Fruit fly (Drosophila melanogaster): ENCODE results near the gene Hr39.

Hr39 gene

DNA sequence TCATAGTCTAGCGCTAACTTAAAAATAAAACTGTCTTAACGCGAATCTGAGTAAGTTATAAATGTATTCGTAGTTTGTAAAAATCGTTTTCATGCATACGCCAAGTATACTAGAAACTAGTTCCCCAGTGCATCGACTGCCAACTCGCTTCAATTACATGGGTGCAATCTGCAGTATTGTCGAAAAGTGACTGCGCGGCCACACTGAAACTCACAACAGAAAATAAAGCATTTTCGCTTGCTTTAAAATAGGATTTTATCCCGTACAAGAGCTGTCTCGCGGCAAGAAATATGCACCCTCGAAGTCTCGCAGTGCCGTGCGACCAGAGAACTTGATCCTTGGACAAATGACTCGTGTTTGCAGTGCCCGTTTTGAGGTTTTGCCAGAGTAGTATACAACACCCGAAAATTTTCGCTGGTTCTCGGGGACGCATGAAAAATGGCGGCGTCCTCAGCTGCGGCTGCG lies 15.9 kb upstream of the Hr39 start, which contains the start of gene CG8677 (continued):
- TF ChIP-seq vnd (GFP tag; IDR thresholded peaks at IDR 0.05; ENCODE audit: partially characterized antibody) (no peak), Hr78 (GFP tag; optimal IDR thresholded peaks at IDR 0.05) (no peak), toy (GFP tag; IDR thresholded peaks at IDR 0.05) (no peak), CG2116 (GFP tag; optimal IDR thresholded peaks at IDR 0.05) (peak; percentile 51), BEAF-32 (GFP tag; optimal IDR thresholded peaks at IDR 0.05) (peak; percentile 48), HHEX (GFP tag; optimal IDR thresholded peaks at IDR 0.05) (no peak), CG32767 (GFP tag; IDR thresholded peaks at IDR 0.05) (peak; percentile 39), CG14441 (GFP tag; IDR thresholded peaks at IDR 0.05) (no peak), CG15601 (tag; optimal IDR thresholded peaks at IDR 0.05) (no peak), cwo (GFP tag; optimal IDR thresholded peaks at IDR 0.05) (no peak), dpn (GFP tag; optimal IDR thresholded peaks at IDR 0.05) (peak in 1 of 2 experiments; percentile 1), CG17361 (GFP tag; IDR thresholded peaks at IDR 0.05) (no peak), ind (GFP tag; optimal IDR thresholded peaks at IDR 0.05) (no peak), Rfx (GFP tag; IDR thresholded peaks at IDR 0.05) (peak; percentile 63), HLH3B (GFP tag; IDR thresholded peaks at IDR 0.05) (0 out of 2 replicates have a peak, but pooled peaks have one; percentile 8), trem (tag; optimal IDR thresholded peaks at IDR 0.05) (peak; percentile 99), CG3065 (GFP tag; optimal IDR thresholded peaks at IDR 0.05) (no peak), hb (GFP tag; IDR thresholded peaks at IDR 0.05; ENCODE audit: partially characterized antibody) (no peak), CG33213 (GFP tag; optimal IDR thresholded peaks at IDR 0.05) (peak; percentile 81), Dp (GFP tag; optimal IDR thresholded peaks at IDR 0.05) (peak; percentile 24), CG3847 (GFP tag; IDR thresholded peaks at IDR 0.05) (peak; percentile 56; the same call in 1 of the 2 replicates), esg (GFP tag; conservative IDR thresholded peaks at IDR 0.05) (no peak), Adf1 (GFP tag; IDR thresholded peaks at IDR 0.05) (no peak), onecut (GFP tag; IDR thresholded peaks at IDR 0.05) (no peak), vvl (GFP tag; IDR thresholded peaks at IDR 0.05) (no peak), B-H1 (GFP tag; IDR thresholded peaks at IDR 0.05) (no peak), Aef1 (GFP tag; IDR thresholded peaks at IDR 0.05) (no peak), CHES-1-like (GFP tag; optimal IDR thresholded peaks at IDR 0.05) (peak; percentile 28), NC2α (GFP tag; optimal IDR thresholded peaks at IDR 0.05) (no peak), chm (GFP tag; IDR thresholded peaks at IDR 0.05) (0 out of 2 replicates have a peak, but pooled peaks have one; percentile 39), CG7357 (GFP tag; IDR thresholded peaks at IDR 0.05) (no peak), CG6683 (GFP tag; optimal IDR thresholded peaks at IDR 0.05) (no peak), row (GFP tag; IDR thresholded peaks at IDR 0.05) (peak; percentile 75), corto (GFP tag; optimal IDR thresholded peaks at IDR 0.05) (no peak), crc (GFP tag; optimal IDR thresholded peaks at IDR 0.05) (no peak), Ptx1 (GFP tag; IDR thresholded peaks at IDR 0.05) (0 out of 2 replicates have a peak, but pooled peaks have one; percentile 22), Meics (GFP tag; optimal IDR thresholded peaks at IDR 0.05) (no peak), inv (GFP tag; IDR thresholded peaks at IDR 0.05; ENCODE audit: partially characterized antibody) (no peak), CG2712 (tag; optimal IDR thresholded peaks at IDR 0.05) (no peak), gfzf (GFP tag; optimal IDR thresholded peaks at IDR 0.05) (peak; percentile 92), Ssrp (tag; optimal IDR thresholded peaks at IDR 0.05) (no peak), CG6791 (GFP tag; IDR thresholded peaks at IDR 0.05; ENCODE audit: partially characterized antibody) (peak; percentile 51; the same call in 2 of the 3 replicates), nmo (GFP tag; optimal IDR thresholded peaks at IDR 0.05) (peak; percentile 19), Hr51 (GFP tag; optimal IDR thresholded peaks at IDR 0.05) (no peak), dmrt11E (tag; optimal IDR thresholded peaks at IDR 0.05) (no peak), Med (GFP tag) (peak; percentile 64), CG14014 (GFP tag; IDR thresholded peaks at IDR 0.05) (0 out of 2 replicates have a peak, but pooled peaks have one; percentile 20), Dip3 (GFP tag; optimal IDR thresholded peaks at IDR 0.05) (no peak), CG16813 (GFP tag; IDR thresholded peaks at IDR 0.05; ENCODE audit: partially characterized antibody) (0 out of 3 replicates have a peak, but pooled peaks have one; percentile 36), CG31365 (tag; optimal IDR thresholded peaks at IDR 0.05) (no peak)
